Fruit fly (Drosophila melanogaster) whole organism, embryonic: ENCODE measurements around the gene hng2.
A peak's percentile ranks its signal among the peaks of the same experiment; 100 is the strongest.

ENCODE experiments used
- Ada2b ChIP-seq: fragments of 200-800 bp; sonication (Bioruptor generic); IDR thresholded peaks from 2 replicates; pipeline ENCODE4 v1.3.6; 2022; ENCODE audit warnings: missing biosample characterization, missing genetic modification characterization
- CG10366 ChIP-seq: fragments of 200-800 bp; sonication (Bioruptor generic); IDR thresholded peaks from 2 replicates; pipeline ENCODE4 v1.3.6; 2022; ENCODE audit warnings: missing biosample characterization, missing genetic modification characterization
- CG11398 ChIP-seq: fragments of 200-800 bp; sonication (Bioruptor generic); optimal IDR thresholded peaks from 2 replicates; lab custom pipeline; 2016; ENCODE audit warnings: missing biosample characterization, missing genetic modification characterization
- CG11456 ChIP-seq: fragments of 200-800 bp; sonication (Bioruptor generic); IDR thresholded peaks from 3 replicates; pipeline ENCODE4 v1.3.6; 2022; ENCODE audit warnings: missing biosample characterization, missing genetic modification characterization
- CG13624 ChIP-seq: fragments of 200-800 bp; sonication (Bioruptor generic); optimal IDR thresholded peaks from 2 replicates; lab custom pipeline; 2016; ENCODE audit warnings: missing biosample characterization, missing genetic modification characterization
- CG15011 ChIP-seq: fragments of 200-800 bp; sonication (Bioruptor generic); optimal IDR thresholded peaks from 3 replicates; lab custom pipeline; 2018; ENCODE audit warnings: missing biosample characterization, mild to moderate bottlenecking, missing genetic modification characterization
- CG1529 ChIP-seq: fragments of 200-800 bp; sonication (Bioruptor generic); optimal IDR thresholded peaks from 3 replicates; lab custom pipeline; 2018; ENCODE audit warnings: missing biosample characterization, missing genetic modification characterization
- CG1602 ChIP-seq: fragments of 200-800 bp; sonication (Bioruptor generic); optimal IDR thresholded peaks from 3 replicates; lab custom pipeline; 2016; ENCODE audit warnings: missing biosample characterization, missing genetic modification characterization
- CG16779 ChIP-seq: fragments of 200-800 bp; sonication (Bioruptor generic); IDR thresholded peaks from 2 replicates; pipeline ENCODE4 v1.3.6; 2022; ENCODE audit warnings: missing biosample characterization, missing genetic modification characterization
- CG17361 ChIP-seq: fragments of 200-800 bp; sonication (Bioruptor generic); IDR thresholded peaks from 3 replicates; pipeline ENCODE4 v1.3.6; 2022; ENCODE audit warnings: missing biosample characterization, missing genetic modification characterization
- CG17568 ChIP-seq: fragments of 200-800 bp; sonication (Bioruptor generic); optimal IDR thresholded peaks from 2 replicates; lab custom pipeline; 2018; ENCODE audit warnings: missing biosample characterization, mild to moderate bottlenecking, missing genetic modification characterization, moderate library complexity
- CG18599 ChIP-seq: fragments of 200-800 bp; sonication (Bioruptor generic); optimal IDR thresholded peaks from 3 replicates; lab custom pipeline; 2017; ENCODE audit warnings: missing biosample characterization, missing genetic modification characterization, mild to moderate bottlenecking, moderate library complexity, missing genetic modification reagents
- CG2129 ChIP-seq: fragments of 200-800 bp; sonication (Bioruptor generic); IDR thresholded peaks from 2 replicates; pipeline ENCODE4 v1.3.6; 2022; ENCODE audit warnings: missing biosample characterization, missing genetic modification characterization; ENCODE audit not compliant: partially characterized antibody
- CG2875 ChIP-seq: fragments of 200-800 bp; sonication (Bioruptor generic); optimal IDR thresholded peaks from 2 replicates; lab custom pipeline; 2017; ENCODE audit warnings: missing biosample characterization, mild to moderate bottlenecking, missing genetic modification characterization, missing genetic modification reagents
- CG30020 ChIP-seq: fragments of 200-800 bp; optimal IDR thresholded peaks from 2 replicates; lab custom pipeline; 2019; ENCODE audit warnings: missing biosample characterization, mild to moderate bottlenecking, missing genetic modification characterization, moderate library complexity
- CG32767 ChIP-seq: fragments of 200-800 bp; sonication (Bioruptor generic); IDR thresholded peaks from 2 replicates; pipeline ENCODE4 v1.3.6; 2022; ENCODE audit warnings: missing biosample characterization, missing genetic modification characterization
- CG4617 ChIP-seq: fragments of 200-800 bp; sonication (Bioruptor generic); optimal IDR thresholded peaks from 3 replicates; lab custom pipeline; 2016; ENCODE audit warnings: missing biosample characterization, missing genetic modification characterization, borderline replicate concordance
- CG5180 ChIP-seq: fragments of 200-800 bp; sonication (Bioruptor generic); optimal IDR thresholded peaks from 3 replicates; lab custom pipeline; 2017; ENCODE audit warnings: missing biosample characterization, missing genetic modification characterization, mild to moderate bottlenecking, moderate library complexity, missing genetic modification reagents
- CG6175 ChIP-seq: fragments of 200-800 bp; sonication (Bioruptor generic); IDR thresholded peaks from 3 replicates; pipeline ENCODE4 v1.3.6; 2022; ENCODE audit warnings: missing biosample characterization, missing genetic modification characterization
- CG6254 ChIP-seq: fragments of 200-800 bp; sonication (Bioruptor generic); optimal IDR thresholded peaks from 3 replicates; lab custom pipeline; 2017; ENCODE audit warnings: mild to moderate bottlenecking, missing biosample characterization, missing genetic modification reagents, missing genetic modification characterization
- CG8359 ChIP-seq: fragments of 200-800 bp; sonication (Bioruptor generic); optimal IDR thresholded peaks from 2 replicates; lab custom pipeline; 2017; ENCODE audit warnings: missing biosample characterization, mild to moderate bottlenecking, missing genetic modification characterization, borderline replicate concordance
- CG8478 ChIP-seq: fragments of >200 bp; optimal IDR thresholded peaks from 2 replicates; lab custom pipeline; 2018
- CG9727 ChIP-seq: fragments of 200-800 bp; sonication (Bioruptor generic); optimal IDR thresholded peaks from 3 replicates; lab custom pipeline; 2017; ENCODE audit warnings: missing biosample characterization, mild to moderate bottlenecking, missing genetic modification characterization
- Fer2 ChIP-seq: fragments of 200-800 bp; sonication (Bioruptor generic); optimal IDR thresholded peaks from 2 replicates; lab custom pipeline; 2018; ENCODE audit warnings: missing biosample characterization, mild to moderate bottlenecking, missing genetic modification characterization, moderate library complexity
- H15 ChIP-seq: fragments of 200-800 bp; sonication (Bioruptor generic); IDR thresholded peaks from 3 replicates; pipeline ENCODE4 v1.3.6; 2022; ENCODE audit warnings: missing biosample characterization, missing genetic modification characterization
- Hr39 ChIP-seq: fragments of >200 bp; optimal IDR thresholded peaks from 2 replicates; lab custom pipeline; 2017
- Jarid2 ChIP-seq: fragments of 200-800 bp; sonication (Bioruptor generic); optimal IDR thresholded peaks from 3 replicates; lab custom pipeline; 2017; ENCODE audit warnings: mild to moderate bottlenecking, missing biosample characterization, missing genetic modification reagents, missing genetic modification characterization
- Max ChIP-seq: fragments of 200-800 bp; sonication (Bioruptor generic); optimal IDR thresholded peaks from 2 replicates; lab custom pipeline; 2016; ENCODE audit warnings: missing biosample characterization, mild to moderate bottlenecking, missing genetic modification characterization
- Scr ChIP-seq: fragments of 200-800 bp; sonication (Bioruptor generic); IDR thresholded peaks from 2 replicates; pipeline ENCODE4 v1.3.6; 2022; ENCODE audit warnings: missing biosample characterization, missing genetic modification characterization; ENCODE audit not compliant: partially characterized antibody
- Tbp ChIP-seq: fragments of >200 bp; optimal IDR thresholded peaks from 2 replicates; lab custom pipeline; 2018; ENCODE audit warnings: missing biosample characterization, missing genetic modification characterization
- Vsx1 ChIP-seq: fragments of 200-800 bp; sonication (Bioruptor generic); optimal IDR thresholded peaks from 2 replicates; lab custom pipeline; 2017; ENCODE audit warnings: missing biosample characterization, mild to moderate bottlenecking, missing genetic modification characterization, missing genetic modification reagents
- abd-A ChIP-seq: fragments of 200-800 bp; sonication (Bioruptor generic); optimal IDR thresholded peaks from 3 replicates; lab custom pipeline; 2019; ENCODE audit warnings: missing biosample characterization, mild to moderate bottlenecking, missing genetic modification characterization, moderate library complexity
- bowl ChIP-seq: fragments of 200-800 bp; sonication (Bioruptor generic); IDR thresholded peaks from 2 replicates; pipeline ENCODE4 v1.3.6; 2022; ENCODE audit warnings: missing biosample characterization, missing genetic modification characterization
- cas ChIP-seq: fragments of 200-800 bp; sonication (Bioruptor generic); IDR thresholded peaks from 2 replicates; pipeline ENCODE4 v1.3.6; 2022; ENCODE audit warnings: missing biosample characterization, missing genetic modification characterization
- cg ChIP-seq: fragments of 200-800 bp; sonication (Bioruptor generic); optimal IDR thresholded peaks from 3 replicates; lab custom pipeline; 2019; ENCODE audit warnings: missing biosample characterization, mild to moderate bottlenecking, missing genetic modification characterization, moderate library complexity
- disco-r ChIP-seq: fragments of 200-800 bp; sonication (Bioruptor generic); optimal IDR thresholded peaks from 2 replicates; lab custom pipeline; 2016; ENCODE audit warnings: missing biosample characterization, missing genetic modification characterization
- dpn ChIP-seq, 2 experiments: fragments of 200-800 bp; sonication (Bioruptor generic); optimal IDR thresholded peaks; 3 replicates each; lab custom pipeline; 2016; ENCODE audit warnings: missing biosample characterization in 2 of 2, missing genetic modification characterization in 2 of 2
- fd64A ChIP-seq: fragments of 200-800 bp; sonication (Bioruptor generic); optimal IDR thresholded peaks from 3 replicates; lab custom pipeline; 2018; ENCODE audit warnings: missing biosample characterization, mild to moderate bottlenecking, missing genetic modification characterization
- fd96Cb ChIP-seq: fragments of 200-800 bp; sonication (Bioruptor generic); optimal IDR thresholded peaks from 2 replicates; lab custom pipeline; 2018; ENCODE audit warnings: missing biosample characterization, mild to moderate bottlenecking, missing genetic modification characterization, moderate library complexity
- fu2 ChIP-seq: fragments of 200-800 bp; sonication (Bioruptor generic); optimal IDR thresholded peaks from 2 replicates; lab custom pipeline; 2016; ENCODE audit warnings: missing biosample characterization, missing genetic modification characterization
- hkb ChIP-seq, 2 experiments: fragments of 200-800 bp in 1 of 2; fragments of >200 bp in 1 of 2; sonication (Bioruptor generic) in 1 of 2; IDR thresholded peaks in 1 of 2; optimal IDR thresholded peaks in 1 of 2; 2 replicates each; pipeline versions ENCODE4 v1.3.6 to Lab custom; 2017 to 2022; ENCODE audit warnings: missing biosample characterization in 1 of 2, missing genetic modification characterization in 1 of 2
- luna ChIP-seq: fragments of 200-800 bp; sonication (Bioruptor generic); optimal IDR thresholded peaks from 2 replicates; lab custom pipeline; 2016; ENCODE audit warnings: missing biosample characterization, missing genetic modification characterization
- nerfin-2 ChIP-seq: fragments of 200-800 bp; sonication (Bioruptor generic); IDR thresholded peaks from 2 replicates; pipeline ENCODE4 v1.3.6; 2022; ENCODE audit warnings: missing biosample characterization, missing genetic modification characterization; ENCODE audit not compliant: partially characterized antibody
- otp ChIP-seq: fragments of 200-800 bp; sonication (Bioruptor generic); IDR thresholded peaks from 3 replicates; pipeline ENCODE4, ENCODE4 v1.3.6; 2022; ENCODE audit warnings: missing biosample characterization, missing genetic modification characterization
- pros ChIP-seq: fragments of 200-800 bp; sonication (Bioruptor generic); optimal IDR thresholded peaks from 3 replicates; lab custom pipeline; 2019; ENCODE audit warnings: missing biosample characterization, mild to moderate bottlenecking, missing genetic modification characterization, moderate library complexity
- pum ChIP-seq: fragments of 200-800 bp; sonication (Bioruptor generic); optimal IDR thresholded peaks from 2 replicates; lab custom pipeline; 2016; ENCODE audit warnings: missing biosample characterization, missing genetic modification characterization
- seq ChIP-seq: fragments of 200-800 bp; sonication (Bioruptor generic); IDR thresholded peaks from 2 replicates; pipeline ENCODE4 v1.3.6; 2022; ENCODE audit warnings: missing biosample characterization, missing genetic modification characterization
- tll ChIP-seq, 2 experiments: fragments of 200-800 bp in 1 of 2; fragments of >200 bp in 1 of 2; sonication (Bioruptor generic) in 1 of 2; optimal IDR thresholded peaks; 2 replicates each; lab custom pipeline; 2017 to 2019; ENCODE audit warnings: missing biosample characterization in 2 of 2, missing genetic modification characterization in 2 of 2, mild to moderate bottlenecking in 1 of 2, moderate library complexity in 1 of 2
- wdn ChIP-seq: fragments of 200-800 bp; sonication (Bioruptor generic); IDR thresholded peaks from 2 replicates; pipeline ENCODE4 v1.3.6; 2022; ENCODE audit warnings: missing biosample characterization, missing genetic modification characterization
- yki ChIP-seq: fragments of >200 bp; optimal IDR thresholded peaks from 3 replicates; lab custom pipeline; 2018

hng2 gene

DNA sequence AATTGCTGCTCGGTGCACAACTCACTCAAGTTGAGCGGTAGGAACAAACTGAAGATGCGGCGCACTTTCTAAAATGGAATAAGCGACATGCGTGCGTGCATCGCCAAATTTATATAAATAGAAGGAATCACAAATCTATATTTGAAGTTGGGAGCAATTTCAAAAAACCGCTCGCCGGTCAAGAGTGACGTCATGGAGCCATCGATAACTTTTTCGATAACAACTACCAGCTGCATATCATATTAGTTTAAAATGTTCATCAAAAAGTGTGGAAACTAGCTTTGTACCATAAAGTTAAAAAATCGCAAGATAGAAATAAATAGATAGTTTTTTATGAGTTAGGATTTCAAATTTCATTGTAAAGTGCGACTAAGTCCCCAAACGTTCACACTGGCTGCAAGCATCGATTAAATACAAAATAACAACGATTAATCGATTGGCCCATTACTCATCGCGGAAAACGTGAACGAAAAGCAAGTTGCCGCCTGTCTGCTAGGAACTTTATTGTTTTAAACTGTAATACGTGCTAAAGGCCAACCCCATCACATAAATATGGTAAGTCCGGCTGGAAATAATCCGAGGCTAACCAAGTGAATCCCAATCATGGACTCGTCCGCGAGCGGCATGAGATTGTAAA, 4.9 kb upstream of the hng2 start, which contains the start of the genes Pif1A, Pif1B and CCT7 (continued):
- TF ChIP-seq CG2129 (GFP tag; lab: Robert Waterston, UW): peak; percentile 90
- TF ChIP-seq Jarid2 (GFP tag; lab: Kevin White, UChicago): no peak
- no peak for TF ChIP-seq disco-r
- TF ChIP-seq cg (GFP tag; lab: Kevin White, UChicago): no peak
- TF ChIP-seq Fer2 (tag; lab: Kevin White, UChicago): no peak
- TF ChIP-seq CG15011 (GFP tag; lab: Kevin White, UChicago): no peak
- peak; percentile 25 to 45 for TF ChIP-seq dpn (GFP tag; optimal IDR thresholded peaks at IDR 0.05; lab: Kevin White, UChicago)
- TF ChIP-seq CG8359: no peak
- TF ChIP-seq CG1529 (GFP tag; lab: Kevin White, UChicago): no peak
- TF ChIP-seq abd-A (tag; lab: Kevin White, UChicago): peak; percentile 68
- TF ChIP-seq tll (GFP tag; optimal IDR thresholded peaks at IDR 0.05; lab: Kevin White, UChicago): no peak
- peak; percentile 94 for TF ChIP-seq nerfin-2 (GFP tag; lab: Robert Waterston, UW)
- peak; percentile 37 for TF ChIP-seq hkb (optimal IDR thresholded peaks at IDR 0.05; lab: Kevin White, UChicago)
- TF ChIP-seq hkb (GFP tag; IDR thresholded peaks at IDR 0.05; lab: Robert Waterston, UW): 0 out of 2 replicates have a peak, but pooled peaks have one; percentile 8
- no peak for TF ChIP-seq cas (GFP tag; lab: Robert Waterston, UW)
- no peak for TF ChIP-seq CG11456
- TF ChIP-seq bowl: no peak
- TF ChIP-seq seq (GFP tag; lab: Robert Waterston, UW): no peak
- no peak for TF ChIP-seq Tbp (GFP tag; lab: Kevin White, UChicago)
- no peak for TF ChIP-seq Vsx1 (GFP tag; lab: Kevin White, UChicago)
- TF ChIP-seq CG16779: no peak
- no peak for TF ChIP-seq wdn (GFP tag; lab: Robert Waterston, UW)
- TF ChIP-seq CG17568: no peak
- peak; percentile 95 for TF ChIP-seq Scr (GFP tag; lab: Robert Waterston, UW)
- TF ChIP-seq CG6254: no peak
- TF ChIP-seq CG9727: peak; percentile 2
- TF ChIP-seq CG2875 (GFP tag; lab: Kevin White, UChicago): no peak
- TF ChIP-seq CG1602: no peak
- TF ChIP-seq pum (GFP tag; lab: Kevin White, UChicago): peak; percentile 16
- no peak for TF ChIP-seq yki (lab: Kevin White, UChicago)
- TF ChIP-seq pros: no peak
- TF ChIP-seq CG5180 (GFP tag; lab: Kevin White, UChicago): no peak
- no peak for TF ChIP-seq fd64A (GFP tag; lab: Kevin White, UChicago)
- peak; percentile 56 for TF ChIP-seq CG4617 (GFP tag; lab: Kevin White, UChicago)
- no peak for TF ChIP-seq fd96Cb (tag; lab: Kevin White, UChicago)
- no peak for TF ChIP-seq H15
- no peak for TF ChIP-seq CG18599 (GFP tag; lab: Kevin White, UChicago)
- no peak for TF ChIP-seq CG8478 (lab: Kevin White, UChicago)
- TF ChIP-seq fu2: no peak
- TF ChIP-seq luna (GFP tag; lab: Kevin White, UChicago): no peak
- peak; percentile 61 for TF ChIP-seq Max (GFP tag; lab: Kevin White, UChicago)
- no peak for TF ChIP-seq Hr39
- TF ChIP-seq CG10366 (GFP tag; lab: Robert Waterston, UW): no peak
- TF ChIP-seq otp (GFP tag; lab: Robert Waterston, UW): no peak
- TF ChIP-seq CG30020 (tag; lab: Kevin White, UChicago): peak; percentile 46
- TF ChIP-seq CG32767 (GFP tag; lab: Robert Waterston, UW): no peak
- no peak for TF ChIP-seq CG11398 (GFP tag; lab: Kevin White, UChicago)
- no peak for TF ChIP-seq CG6175 (GFP tag; lab: Robert Waterston, UW)
- no peak for TF ChIP-seq Ada2b (GFP tag; lab: Robert Waterston, UW)
- TF ChIP-seq CG13624: peak; percentile 52
- peak; percentile 38; the same call in 1 of the 3 replicates for TF ChIP-seq CG17361 (GFP tag; lab: Robert Waterston, UW)
